Worm (Caenorhabditis elegans) whole organism, young adult: Measurements from ENCODE around the gene F14D7.2.

Source experiments
- B0035.1 ChIP-seq: sonication (generic microtip); optimal IDR thresholded peaks from 2 replicates; lab custom pipeline; 2016; ENCODE audit warnings: missing genetic modification characterization, mild to moderate bottlenecking, missing compliant biosample characterization, missing genotype, missing genetic modification reagents
- B0261.1 ChIP-seq: sonication (generic microtip); optimal IDR thresholded peaks from 2 replicates; lab custom pipeline; 2016; ENCODE audit warnings: mild to moderate bottlenecking, missing genetic modification characterization, moderate library complexity, missing compliant biosample characterization
- B0336.3 ChIP-seq: fragments of 200-800 bp; sonication (Bioruptor generic); IDR thresholded peaks from 2 replicates; pipeline ENCODE4 v1.3.6; 2022; ENCODE audit warnings: missing genetic modification characterization, missing compliant biosample characterization
- C17E4.6 ChIP-seq: fragments of 200-800 bp; sonication (Bioruptor generic); IDR thresholded peaks from 2 replicates; pipeline ENCODE4 v1.3.6; 2022; ENCODE audit warnings: missing genetic modification reagents, missing genetic modification characterization, missing compliant biosample characterization
- F49E8.2 ChIP-seq: sonication (generic microtip); optimal IDR thresholded peaks from 3 replicates; lab custom pipeline; 2017; ENCODE audit warnings: missing genetic modification characterization, mild to moderate bottlenecking, missing compliant biosample characterization, antibody characterized with exemption, moderate library complexity; ENCODE audit not compliant: insufficient read depth
- F57C9.4 ChIP-seq: sonication (generic microtip); optimal IDR thresholded peaks from 2 replicates; lab custom pipeline; 2017; ENCODE audit warnings: mild to moderate bottlenecking, missing genetic modification characterization, missing compliant biosample characterization
- T26A5.8 ChIP-seq: sonication (generic microtip); optimal IDR thresholded peaks from 2 replicates; lab custom pipeline; 2016; ENCODE audit warnings: missing genetic modification characterization, missing compliant biosample characterization
- Y53F4B.3 ChIP-seq: fragments of 200-800 bp; sonication (Bioruptor generic); IDR thresholded peaks from 2 replicates; pipeline ENCODE4 v1.3.6; 2022; ENCODE audit warnings: missing genetic modification reagents, missing genetic modification characterization, missing compliant biosample characterization
- aptf-3 ChIP-seq: fragments of 200-800 bp; sonication (Bioruptor generic); IDR thresholded peaks from 2 replicates; pipeline ENCODE4 v1.3.6; 2022; ENCODE audit warnings: missing genetic modification characterization, missing compliant biosample characterization
- atf-7 ChIP-seq: sonication (generic microtip); optimal IDR thresholded peaks from 2 replicates; lab custom pipeline; 2017; ENCODE audit warnings: mild to moderate bottlenecking, missing genetic modification characterization, missing compliant biosample characterization
- attf-5 ChIP-seq: fragments of 200-800 bp; sonication (Bioruptor generic); optimal IDR thresholded peaks from 2 replicates; lab custom pipeline; 2018; ENCODE audit warnings: mild to moderate bottlenecking, missing genetic modification characterization, missing compliant biosample characterization
- cebp-1 ChIP-seq, 2 experiments: fragments of 200-800 bp in 1 of 2; sonication (Bioruptor generic) in 1 of 2; sonication (generic microtip) in 1 of 2; IDR thresholded peaks in 1 of 2; optimal IDR thresholded peaks in 1 of 2; 2 replicates each; pipeline versions ENCODE4 v1.3.6 to Lab custom; 2017 to 2022; ENCODE audit warnings: missing compliant biosample characterization in 2 of 2, missing genetic modification characterization in 2 of 2, mild to moderate bottlenecking in 1 of 2, missing genetic modification reagents in 1 of 2, moderate library complexity in 1 of 2
- cebp-2 ChIP-seq: fragments of 200-800 bp; sonication (Bioruptor generic); IDR thresholded peaks from 2 replicates; pipeline ENCODE4 v1.3.6; 2022; ENCODE audit warnings: missing genetic modification characterization, missing compliant biosample characterization
- ceh-40 ChIP-seq: fragments of 200-800 bp; sonication (Bioruptor generic); IDR thresholded peaks from 2 replicates; pipeline ENCODE4 v1.3.6; 2022; ENCODE audit warnings: missing genetic modification characterization, missing compliant biosample characterization
- ceh-79 ChIP-seq: sonication (generic microtip); optimal IDR thresholded peaks from 2 replicates; lab custom pipeline; 2017; ENCODE audit warnings: mild to moderate bottlenecking, missing genetic modification characterization, missing compliant biosample characterization
- ceh-91 ChIP-seq: fragments of 200-800 bp; sonication (Bioruptor generic); IDR thresholded peaks from 2 replicates; pipeline ENCODE4 v1.3.6; 2022; ENCODE audit warnings: missing genetic modification reagents, missing genetic modification characterization, missing compliant biosample characterization
- chd-7 ChIP-seq: sonication (generic microtip); optimal IDR thresholded peaks from 2 replicates; lab custom pipeline; 2016; ENCODE audit warnings: mild to moderate bottlenecking, missing genetic modification characterization, moderate library complexity, missing compliant biosample characterization
- die-1 ChIP-seq: sonication (generic microtip); optimal IDR thresholded peaks from 2 replicates; lab custom pipeline; 2016; ENCODE audit warnings: missing genotype, mild to moderate bottlenecking, missing genetic modification characterization, missing compliant biosample characterization
- efl-1 ChIP-seq: fragments of 150-350 bp; optimal IDR thresholded peaks from 2 replicates; lab custom pipeline; 2014; ENCODE audit warnings: missing biosample characterization, missing genetic modification reagents, missing genetic modification characterization
- egl-18 ChIP-seq: fragments of 200-800 bp; sonication (Bioruptor generic); IDR thresholded peaks from 2 replicates; pipeline ENCODE4 v1.3.6; 2022; ENCODE audit warnings: missing genetic modification reagents, missing genetic modification characterization, missing compliant biosample characterization
- ekl-4 ChIP-seq: fragments of 200-800 bp; sonication (Bioruptor generic); IDR thresholded peaks from 2 replicates; pipeline ENCODE4 v1.3.6; 2022; ENCODE audit warnings: missing genetic modification reagents, missing genetic modification characterization, missing compliant biosample characterization
- fkh-3 ChIP-seq: sonication (generic microtip); optimal IDR thresholded peaks from 2 replicates; lab custom pipeline; 2016; ENCODE audit warnings: mild to moderate bottlenecking, missing genetic modification characterization, missing compliant biosample characterization
- gei-17 ChIP-seq: fragments of 200-800 bp; sonication (Bioruptor generic); optimal IDR thresholded peaks from 2 replicates; lab custom pipeline; 2018; ENCODE audit warnings: mild to moderate bottlenecking, missing genetic modification characterization, missing compliant biosample characterization
- hlh-26 ChIP-seq: fragments of 200-800 bp; sonication (Bioruptor generic); conservative IDR thresholded peaks from 2 replicates; pipeline ENCODE4 v1.3.6; 2022; ENCODE audit warnings: missing genetic modification reagents, missing genetic modification characterization, missing compliant biosample characterization
- hmg-20 ChIP-seq: fragments of 200-800 bp; sonication (Bioruptor generic); IDR thresholded peaks from 2 replicates; pipeline ENCODE4 v1.3.6; 2022; ENCODE audit warnings: missing genetic modification reagents, missing genetic modification characterization, missing compliant biosample characterization
- hrde-1 ChIP-seq: sonication (generic microtip); optimal IDR thresholded peaks from 2 replicates; lab custom pipeline; 2016; ENCODE audit warnings: missing genetic modification characterization, mild to moderate bottlenecking, missing compliant biosample characterization, moderate library complexity, missing genotype, missing genetic modification reagents, borderline replicate concordance
- let-526 ChIP-seq: fragments of 200-800 bp; sonication (Bioruptor generic); IDR thresholded peaks from 2 replicates; pipeline ENCODE4 v1.3.6; 2022; ENCODE audit warnings: missing genetic modification reagents, missing genetic modification characterization, missing compliant biosample characterization
- lir-1 ChIP-seq: fragments of 200-800 bp; sonication (Bioruptor generic); conservative IDR thresholded peaks from 2 replicates; pipeline ENCODE4 v1.3.6; 2022; ENCODE audit warnings: missing genetic modification reagents, missing genetic modification characterization, missing compliant biosample characterization
- mxl-1 ChIP-seq: sonication (generic microtip); optimal IDR thresholded peaks from 2 replicates; lab custom pipeline; 2016; ENCODE audit warnings: missing genetic modification characterization, missing compliant biosample characterization
- nfya-1 ChIP-seq: sonication (generic microtip); optimal IDR thresholded peaks from 2 replicates; lab custom pipeline; 2017; ENCODE audit warnings: antibody characterized with exemption, missing compliant biosample characterization, missing genetic modification characterization, borderline replicate concordance; ENCODE audit not compliant: insufficient read depth
- nfya-2 ChIP-seq: fragments of 200-800 bp; sonication (Bioruptor generic); IDR thresholded peaks from 2 replicates; pipeline ENCODE4 v1.3.6; 2022; ENCODE audit warnings: missing genetic modification reagents, missing genetic modification characterization, missing compliant biosample characterization
- nhr-179 ChIP-seq: sonication (generic microtip); optimal IDR thresholded peaks from 2 replicates; lab custom pipeline; 2016; ENCODE audit warnings: mild to moderate bottlenecking, missing genetic modification characterization, missing compliant biosample characterization
- nhr-27 ChIP-seq: fragments of 200-800 bp; sonication (Bioruptor generic); optimal IDR thresholded peaks from 2 replicates; lab custom pipeline; 2018; ENCODE audit warnings: mild to moderate bottlenecking, missing genetic modification characterization, moderate library complexity, missing compliant biosample characterization
- nhr-90 ChIP-seq: sonication (generic microtip); optimal IDR thresholded peaks from 2 replicates; lab custom pipeline; 2016; ENCODE audit warnings: missing genotype, mild to moderate bottlenecking, missing genetic modification characterization, missing compliant biosample characterization
- snpc-3.4 ChIP-seq: sonication (generic microtip); optimal IDR thresholded peaks from 2 replicates; lab custom pipeline; 2017; ENCODE audit warnings: missing genetic modification characterization, mild to moderate bottlenecking, missing compliant biosample characterization, antibody characterized with exemption, moderate library complexity, missing genotype, missing genetic modification reagents
- somi-1 ChIP-seq: fragments of 200-800 bp; sonication (Bioruptor generic); optimal IDR thresholded peaks from 2 replicates; lab custom pipeline; 2018; ENCODE audit warnings: mild to moderate bottlenecking, missing genetic modification characterization, missing compliant biosample characterization
- tbx-9 ChIP-seq: sonication (generic microtip); optimal IDR thresholded peaks from 2 replicates; lab custom pipeline; 2016; ENCODE audit warnings: borderline replicate concordance, missing genetic modification characterization, inconsistent platforms, missing compliant biosample characterization
- zfh-2 ChIP-seq: fragments of 200-800 bp; sonication (Bioruptor generic); conservative IDR thresholded peaks from 2 replicates; pipeline ENCODE4 v1.3.6; 2022; ENCODE audit warnings: missing genetic modification reagents, missing genetic modification characterization, missing compliant biosample characterization
- ztf-25 ChIP-seq: fragments of 200-800 bp; sonication (Bioruptor generic); IDR thresholded peaks from 2 replicates; pipeline ENCODE4 v1.3.6; 2022; ENCODE audit warnings: missing genetic modification reagents, missing genetic modification characterization, missing compliant biosample characterization
- ztf-26 ChIP-seq: sonication (generic microtip); optimal IDR thresholded peaks from 2 replicates; lab custom pipeline; 2017; ENCODE audit warnings: missing genetic modification characterization, missing compliant biosample characterization

The F14D7.2 gene

ce11 chrV:14283241-14283640 lies 10.3 kb downstream of the F14D7.2 start, which contains the start of gene F40G12.10:
Gene F40G12.10, plus strand, starts transcription at chrV:14283541.
- TF ChIP-seq hmg-20 (no peak), T26A5.8 (tag; lab: Kevin White, UChicago) (no peak), lir-1 (GFP tag; lab: Robert Waterston, UW) (no peak), B0261.1 (no peak), egl-18 (GFP tag; lab: Robert Waterston, UW) (no peak), let-526 (GFP tag; lab: Robert Waterston, UW) (no peak), tbx-9 (tag; lab: Kevin White, UChicago) (no peak), ceh-40 (GFP tag; lab: Robert Waterston, UW) (no peak), ekl-4 (GFP tag; lab: Robert Waterston, UW) (no peak), fkh-3 (tag; lab: Kevin White, UChicago) (no peak), chd-7 (tag; lab: Kevin White, UChicago) (no peak), ztf-26 (tag; lab: Kevin White, UChicago) (no peak), snpc-3.4 (tag; lab: Kevin White, UChicago) (no peak), C17E4.6 (GFP tag; lab: Robert Waterston, UW) (no peak), cebp-1 (GFP tag; IDR thresholded peaks at IDR 0.05; lab: Robert Waterston, UW) (no peak), cebp-1 (tag; optimal IDR thresholded peaks at IDR 0.05; lab: Kevin White, UChicago) (no peak), aptf-3 (GFP tag; lab: Robert Waterston, UW) (no peak), atf-7 (no peak), nhr-179 (tag; lab: Kevin White, UChicago) (no peak)

DNA sequence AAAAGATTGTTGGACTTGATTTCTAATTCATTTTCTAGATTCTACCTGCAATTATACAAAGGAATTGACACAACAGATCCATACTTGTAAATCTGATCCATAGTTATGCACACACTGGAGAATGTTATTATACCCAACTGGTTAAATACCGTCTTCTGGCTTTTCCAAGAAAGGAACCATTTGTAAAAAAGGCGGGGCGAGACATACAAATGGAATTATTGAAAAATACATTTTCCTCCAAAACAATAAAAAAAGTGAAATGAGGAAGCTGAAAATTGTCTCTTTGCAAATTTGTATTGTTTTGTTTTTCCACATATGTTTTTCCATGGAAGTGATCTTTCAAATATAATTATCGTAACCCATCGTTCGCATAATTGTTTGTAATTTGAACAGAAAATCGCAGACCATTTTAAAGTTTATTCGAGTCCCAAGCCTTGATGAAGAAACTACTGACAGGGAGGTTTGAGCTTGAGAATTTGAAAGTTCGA lies 11.3 kb downstream of the F14D7.2 start, which contains the start of the genes srt-74 and F40G12.9:
srt-74 (minus strand) TSS at position 101 of the 488 bp plus-strand sequence.
F40G12.9 (plus strand) TSS at position 438 of the 488 bp plus-strand sequence.
- no peak for TF ChIP-seq nfya-1 (tag; lab: Kevin White, UChicago)
- no peak for TF ChIP-seq mxl-1 (tag; lab: Kevin White, UChicago)
- TF ChIP-seq Y53F4B.3 (GFP tag; lab: Robert Waterston, UW) = no peak
- TF ChIP-seq gei-17 (GFP tag; lab: Kevin White, UChicago) = no peak
- no peak for TF ChIP-seq nhr-90 (tag; lab: Kevin White, UChicago)
- TF ChIP-seq cebp-1 (GFP tag; IDR thresholded peaks at IDR 0.05; lab: Robert Waterston, UW) = no peak
- TF ChIP-seq cebp-1 (tag; optimal IDR thresholded peaks at IDR 0.05; lab: Kevin White, UChicago) = no peak
- TF ChIP-seq ceh-91 (GFP tag; lab: Robert Waterston, UW) = no peak
- no peak for TF ChIP-seq efl-1 (GFP tag; lab: Kevin White, UChicago)
- no peak for TF ChIP-seq let-526 (GFP tag; lab: Robert Waterston, UW)
- no peak for TF ChIP-seq cebp-2
- TF ChIP-seq ztf-26 (tag; lab: Kevin White, UChicago) = no peak
- TF ChIP-seq B0336.3 = no peak
- TF ChIP-seq somi-1 (GFP tag; lab: Kevin White, UChicago) = no peak
- no peak for TF ChIP-seq F57C9.4
- no peak for TF ChIP-seq zfh-2 (GFP tag; lab: Robert Waterston, UW)
- TF ChIP-seq hrde-1 (tag; lab: Kevin White, UChicago) = no peak
- no peak for TF ChIP-seq nhr-27 (tag; lab: Kevin White, UChicago)
- TF ChIP-seq hlh-26 (GFP tag; lab: Robert Waterston, UW) = no peak

- TF ChIP-seq ztf-25 (GFP tag; lab: Robert Waterston, UW) (no peak), B0035.1 (tag; lab: Kevin White, UChicago) (no peak), F49E8.2 (tag; lab: Kevin White, UChicago) (no peak), cebp-1 (GFP tag; IDR thresholded peaks at IDR 0.05; lab: Robert Waterston, UW) (no peak), cebp-1 (tag; optimal IDR thresholded peaks at IDR 0.05; lab: Kevin White, UChicago) (no peak), nhr-27 (tag; lab: Kevin White, UChicago) (no peak), attf-5 (no peak), die-1 (tag; lab: Kevin White, UChicago) (no peak), ceh-79 (tag; lab: Kevin White, UChicago) (no peak), nfya-1 (tag; lab: Kevin White, UChicago) (no peak), nfya-2 (GFP tag; lab: Robert Waterston, UW) (no peak)
These were observed 13.7 kb downstream of the F14D7.2 start, which contains the start of gene srt-33 for ce11 chrV:14279777-14280176. Gene srt-33, minus strand, starts transcription at chrV:14279877.
